Worm (Caenorhabditis elegans): ENCODE results near the gene fbxb-22.

The fbxb-22 gene

ce11 chrIII:11878751-11879150 is 4.8 kb downstream of the fbxb-22 start, which contains the start of gene Y56A3A.6:
Gene Y56A3A.6 (minus strand): TSS chrIII:11878803.
- TF ChIP-seq hmbx-1 (tag; optimal IDR thresholded peaks at IDR 0.05): no peak

- no peak for TF ChIP-seq tbx-37 (GFP tag; conservative IDR thresholded peaks at IDR 0.05)
- TF ChIP-seq aly-1 (tag; optimal IDR thresholded peaks at IDR 0.05): no peak
- TF ChIP-seq ama-1 (optimal IDR thresholded peaks at IDR 0.05): no peak
- TF ChIP-seq sea-1 (GFP tag; conservative IDR thresholded peaks at IDR 0.05): no peak
- no peak for TF ChIP-seq B0310.2 (tag; optimal IDR thresholded peaks at IDR 0.05)
- no peak for TF ChIP-seq ceh-13 (GFP tag; optimal IDR thresholded peaks at IDR 0.05)
- TF ChIP-seq tbx-11 (GFP tag; IDR thresholded peaks at IDR 0.05): no peak
- TF ChIP-seq hmg-4 (GFP tag; optimal IDR thresholded peaks at IDR 0.05): no peak
- no peak for TF ChIP-seq ets-7 (tag; optimal IDR thresholded peaks at IDR 0.05)
- TF ChIP-seq tra-4 (tag; optimal IDR thresholded peaks at IDR 0.05): no peak
- TF ChIP-seq pes-1 (GFP tag; IDR thresholded peaks at IDR 0.05): no peak
- no peak for TF ChIP-seq flt-1 (GFP tag; IDR thresholded peaks at IDR 0.05)
- no peak for TF ChIP-seq scrt-1 (GFP tag; IDR thresholded peaks at IDR 0.05)
- no peak for TF ChIP-seq hnd-1 (tag; optimal IDR thresholded peaks at IDR 0.05)
These were observed 7.4 kb downstream of the fbxb-22 start for ce11 chrIII:11876130-11876529.

- TF ChIP-seq hmbx-1 (tag; optimal IDR thresholded peaks at IDR 0.05) (no peak), pes-1 (GFP tag; IDR thresholded peaks at IDR 0.05) (no peak), flt-1 (GFP tag; IDR thresholded peaks at IDR 0.05) (no peak), tra-4 (tag; optimal IDR thresholded peaks at IDR 0.05) (no peak)
These were observed 9.3 kb downstream of the fbxb-22 start for ce11 chrIII:11874242-11874641.

ce11 chrIII:11871617-11872016 is 11.9 kb downstream of the fbxb-22 start:
- TF ChIP-seq hnd-1 (tag; optimal IDR thresholded peaks at IDR 0.05) (no peak), scrt-1 (GFP tag; IDR thresholded peaks at IDR 0.05) (no peak), ceh-36 (tag; optimal IDR thresholded peaks at IDR 0.05) (no peak), sea-1 (GFP tag; conservative IDR thresholded peaks at IDR 0.05) (no peak), aly-1 (tag; optimal IDR thresholded peaks at IDR 0.05) (no peak), F13C5.2 (tag; optimal IDR thresholded peaks at IDR 0.05) (no peak), ets-7 (tag; optimal IDR thresholded peaks at IDR 0.05) (no peak)

ce11 chrIII:11870009-11870408 is 13.5 kb downstream of the fbxb-22 start:
- TF ChIP-seq pes-1 (GFP tag; IDR thresholded peaks at IDR 0.05) (peak; percentile 43; the same call in 1 of the 2 replicates), sea-1 (GFP tag; conservative IDR thresholded peaks at IDR 0.05) (no peak), tbx-37 (GFP tag; conservative IDR thresholded peaks at IDR 0.05) (peak; percentile 51), B0310.2 (tag; optimal IDR thresholded peaks at IDR 0.05) (no peak), hmbx-1 (tag; optimal IDR thresholded peaks at IDR 0.05) (no peak), ama-1 (optimal IDR thresholded peaks at IDR 0.05) (no peak), F13C5.2 (tag; optimal IDR thresholded peaks at IDR 0.05) (peak; percentile 55), hmg-4 (GFP tag; optimal IDR thresholded peaks at IDR 0.05) (peak; percentile 72), ceh-13 (GFP tag; optimal IDR thresholded peaks at IDR 0.05) (no peak), ets-7 (tag; optimal IDR thresholded peaks at IDR 0.05) (no peak), ceh-36 (tag; optimal IDR thresholded peaks at IDR 0.05) (no peak), hnd-1 (tag; optimal IDR thresholded peaks at IDR 0.05) (no peak), flt-1 (GFP tag; IDR thresholded peaks at IDR 0.05) (no peak), tbx-11 (GFP tag; IDR thresholded peaks at IDR 0.05) (no peak), tra-4 (tag; optimal IDR thresholded peaks at IDR 0.05) (no peak), scrt-1 (GFP tag; IDR thresholded peaks at IDR 0.05) (no peak), aly-1 (tag; optimal IDR thresholded peaks at IDR 0.05) (no peak)

- TF ChIP-seq tbx-11 (GFP tag; IDR thresholded peaks at IDR 0.05) (no peak), hnd-1 (tag; optimal IDR thresholded peaks at IDR 0.05) (no peak), ama-1 (optimal IDR thresholded peaks at IDR 0.05) (no peak), F13C5.2 (tag; optimal IDR thresholded peaks at IDR 0.05) (no peak), sea-1 (GFP tag; conservative IDR thresholded peaks at IDR 0.05) (no peak), hmg-4 (GFP tag; optimal IDR thresholded peaks at IDR 0.05) (no peak), ceh-36 (tag; optimal IDR thresholded peaks at IDR 0.05) (no peak), scrt-1 (GFP tag; IDR thresholded peaks at IDR 0.05) (no peak), ceh-13 (GFP tag; optimal IDR thresholded peaks at IDR 0.05) (no peak), pes-1 (GFP tag; IDR thresholded peaks at IDR 0.05) (no peak), ets-7 (tag; optimal IDR thresholded peaks at IDR 0.05) (no peak), B0310.2 (tag; optimal IDR thresholded peaks at IDR 0.05) (no peak), flt-1 (GFP tag; IDR thresholded peaks at IDR 0.05) (no peak), hmbx-1 (tag; optimal IDR thresholded peaks at IDR 0.05) (no peak), aly-1 (tag; optimal IDR thresholded peaks at IDR 0.05) (no peak), tbx-37 (GFP tag; conservative IDR thresholded peaks at IDR 0.05) (no peak), tra-4 (tag; optimal IDR thresholded peaks at IDR 0.05) (no peak)
These were observed 14.2 kb downstream of the fbxb-22 start, which contains the start of gene taf-12 for ce11 chrIII:11869231-11869912. Gene taf-12 (minus strand): TSS chrIII:11869281.

- TF ChIP-seq sea-1 (GFP tag; conservative IDR thresholded peaks at IDR 0.05) (no peak), tra-4 (tag; optimal IDR thresholded peaks at IDR 0.05) (no peak)
These were observed 17.4 kb downstream of the fbxb-22 start for ce11 chrIII:11866127-11866526.

- TF ChIP-seq aly-1 (tag; optimal IDR thresholded peaks at IDR 0.05): no peak
- TF ChIP-seq hnd-1 (tag; optimal IDR thresholded peaks at IDR 0.05): no peak
- TF ChIP-seq scrt-1 (GFP tag; IDR thresholded peaks at IDR 0.05): no peak
- TF ChIP-seq hmg-4 (GFP tag; optimal IDR thresholded peaks at IDR 0.05): no peak
- no peak for TF ChIP-seq B0310.2 (tag; optimal IDR thresholded peaks at IDR 0.05)
- no peak for TF ChIP-seq pes-1 (GFP tag; IDR thresholded peaks at IDR 0.05)
- TF ChIP-seq ets-7 (tag; optimal IDR thresholded peaks at IDR 0.05): no peak
- TF ChIP-seq hmbx-1 (tag; optimal IDR thresholded peaks at IDR 0.05): no peak
- no peak for TF ChIP-seq sea-1 (GFP tag; conservative IDR thresholded peaks at IDR 0.05)
- no peak for TF ChIP-seq ama-1 (optimal IDR thresholded peaks at IDR 0.05)
- TF ChIP-seq F13C5.2 (tag; optimal IDR thresholded peaks at IDR 0.05): no peak
- TF ChIP-seq ceh-36 (tag; optimal IDR thresholded peaks at IDR 0.05): no peak
These were observed 21.4 kb downstream of the fbxb-22 start, which contains the start of gene Y56A3A.2 for ce11 chrIII:11862149-11862548. Gene Y56A3A.2 (minus strand): TSS chrIII:11862249.
